Worm (Caenorhabditis elegans) whole organism, L3 larva: ENCODE data around the gene K09F5.4.

Experiments used
- ama-1 ChIP-seq: fragments of 150-350 bp; optimal IDR thresholded peaks from 2 replicates; lab custom pipeline; 2018
- lin-39 ChIP-seq: fragments of 150-350 bp; optimal IDR thresholded peaks from 2 replicates; lab custom pipeline; 2018; ENCODE audit warnings: missing biosample characterization, missing genetic modification reagents, missing genetic modification characterization
- nhr-12 ChIP-seq: fragments of 150-350 bp; optimal IDR thresholded peaks from 2 replicates; lab custom pipeline; 2014; ENCODE audit warnings: missing biosample characterization, missing genetic modification characterization
- nhr-76 ChIP-seq: fragments of 150-350 bp; sonication (generic microtip); optimal IDR thresholded peaks from 5 replicates; lab custom pipeline; 2014; ENCODE audit warnings: missing biosample characterization, missing genetic modification characterization
- nhr-77 ChIP-seq: fragments of 150-350 bp; optimal IDR thresholded peaks from 2 replicates; lab custom pipeline; 2014; ENCODE audit warnings: missing biosample characterization, missing genetic modification characterization
- pha-4 ChIP-seq: fragments of 150-350 bp; optimal IDR thresholded peaks from 2 replicates; lab custom pipeline; 2014; ENCODE audit warnings: missing biosample characterization, missing genetic modification reagents, missing genetic modification characterization
- skn-1 ChIP-seq: fragments of 150-350 bp; optimal IDR thresholded peaks from 2 replicates; lab custom pipeline; 2014; ENCODE audit warnings: missing biosample characterization, missing genetic modification characterization
- unc-39 ChIP-seq: sonication (generic microtip); optimal IDR thresholded peaks from 4 replicates; lab custom pipeline; 2017; ENCODE audit warnings: missing biosample characterization, missing genetic modification characterization
- unc-62 ChIP-seq: fragments of 150-350 bp; sonication (generic microtip); optimal IDR thresholded peaks from 4 replicates; lab custom pipeline; 2014; ENCODE audit warnings: missing biosample characterization, missing genetic modification reagents, missing genetic modification characterization
- ztf-11 ChIP-seq: fragments of 150-350 bp; optimal IDR thresholded peaks from 2 replicates; lab custom pipeline; 2014; ENCODE audit warnings: missing biosample characterization, missing genetic modification characterization
- ztf-4 ChIP-seq: fragments of 150-350 bp; optimal IDR thresholded peaks from 2 replicates; lab custom pipeline; 2014; ENCODE audit warnings: missing biosample characterization, missing genetic modification characterization

DNA sequence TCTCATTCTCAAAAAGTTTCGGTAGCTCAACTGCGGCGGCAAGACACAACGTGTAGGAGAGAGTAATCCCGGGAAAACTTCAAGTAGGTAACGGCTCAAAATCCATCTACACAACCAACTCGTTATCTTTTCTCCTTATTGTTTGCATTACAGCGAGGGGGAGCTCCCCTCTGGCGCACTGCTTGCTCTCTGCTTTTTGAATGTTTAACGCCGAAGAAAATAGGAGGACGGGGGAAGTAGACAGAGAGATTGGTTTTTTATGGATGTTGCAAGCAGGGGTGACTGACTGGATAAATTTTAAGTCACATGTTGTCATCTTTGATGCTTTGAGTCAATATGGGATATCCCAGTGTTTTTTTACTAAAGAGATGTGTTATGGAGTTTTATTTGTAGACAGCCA, 21.0 kb downstream of the K09F5.4 start:
- TF ChIP-seq ama-1 = no peak
- TF ChIP-seq nhr-12 = no peak
- no peak for TF ChIP-seq nhr-77 (tag; lab: Kevin White, UChicago)
- no peak for TF ChIP-seq unc-62 (GFP tag; lab: Kevin White, UChicago)
- TF ChIP-seq nhr-76 (tag; lab: Kevin White, UChicago) = no peak
- TF ChIP-seq ztf-4 = no peak
- TF ChIP-seq unc-39 = no peak
- TF ChIP-seq pha-4 (tag; lab: Kevin White, UChicago) = peak; percentile 61
- TF ChIP-seq skn-1 = no peak
- no peak for TF ChIP-seq ztf-11 (tag; lab: Kevin White, UChicago)
- no peak for TF ChIP-seq lin-39
